Fruit fly (Drosophila melanogaster): ENCODE results near the gene CG10588.

CG10588 gene

DNA sequence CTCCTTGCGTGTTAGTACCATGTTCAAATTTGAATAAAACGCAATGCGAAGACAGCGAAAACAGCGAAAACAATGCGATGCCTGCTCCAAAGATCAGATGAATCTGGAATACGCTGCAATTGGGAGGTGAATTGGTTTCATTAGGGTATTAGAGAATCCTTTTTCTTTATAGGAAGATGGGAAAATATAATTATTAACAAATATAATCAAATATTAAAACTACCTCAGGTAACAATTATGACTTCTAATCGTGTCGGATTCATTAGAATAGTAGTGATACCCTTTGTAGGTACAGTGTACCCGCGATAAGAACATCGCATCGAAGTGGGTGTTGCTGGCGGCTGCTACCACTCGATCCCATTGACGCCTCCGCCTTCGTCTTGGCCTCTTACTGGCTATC is 31.2 kb downstream of the CG10588 start:
- TF ChIP-seq CG14655 (GFP tag; optimal IDR thresholded peaks at IDR 0.05) = peak; percentile 73
- peak; percentile 59 for TF ChIP-seq CG8159 (tag; optimal IDR thresholded peaks at IDR 0.05)
- TF ChIP-seq Snoo (tag; optimal IDR thresholded peaks at IDR 0.05) = no peak
- no peak for TF ChIP-seq gl (tag; optimal IDR thresholded peaks at IDR 0.05)
- peak; percentile 47 for TF ChIP-seq CG34367 (tag; optimal IDR thresholded peaks at IDR 0.05)
- no peak for TF ChIP-seq rn (GFP tag; IDR thresholded peaks at IDR 0.05)
- peak; percentile 60 for TF ChIP-seq CG9948 (tag; optimal IDR thresholded peaks at IDR 0.05)
- TF ChIP-seq CG17806 (tag; optimal IDR thresholded peaks at IDR 0.05) = peak; percentile 58
- TF ChIP-seq CG12605 (GFP tag; IDR thresholded peaks at IDR 0.05) = no peak
- TF ChIP-seq Pif1B (GFP tag; optimal IDR thresholded peaks at IDR 0.05) = no peak
- no peak for TF ChIP-seq EcR (GFP tag; optimal IDR thresholded peaks at IDR 0.05)
- TF ChIP-seq CG15710 (tag; optimal IDR thresholded peaks at IDR 0.05) = peak; percentile 53
- TF ChIP-seq Ets98B (GFP tag; IDR thresholded peaks at IDR 0.05) = no peak
- peak; percentile 45 for TF ChIP-seq CG8301 (tag; optimal IDR thresholded peaks at IDR 0.05)
- TF ChIP-seq D1 (tag; optimal IDR thresholded peaks at IDR 0.05) = no peak
- no peak for TF ChIP-seq CG13204 (GFP tag; optimal IDR thresholded peaks at IDR 0.05)
- TF ChIP-seq Pif1A (GFP tag; optimal IDR thresholded peaks at IDR 0.05) = no peak

DNA sequence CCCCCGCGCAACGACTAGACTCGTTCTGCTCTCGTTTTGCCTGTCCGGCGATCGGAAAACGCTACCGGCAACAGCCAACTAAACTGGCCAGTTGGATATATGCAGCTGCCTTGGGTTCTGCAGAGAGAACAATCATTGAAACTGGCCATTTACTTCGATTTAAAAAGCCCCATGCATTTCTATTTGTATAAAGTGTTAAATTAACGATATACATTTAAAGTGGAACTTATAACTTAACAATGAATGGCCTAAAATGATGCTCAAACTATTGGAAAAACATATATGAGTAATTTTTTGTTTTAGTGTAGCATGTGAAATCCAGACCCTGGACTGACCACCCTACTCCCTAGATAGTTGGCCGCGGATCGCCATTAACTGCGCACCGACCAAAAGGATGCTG is 32.1 kb downstream of the CG10588 start:
- TF ChIP-seq Pif1B (GFP tag; optimal IDR thresholded peaks at IDR 0.05) = peak; percentile 63
- TF ChIP-seq CG10348 (GFP tag; IDR thresholded peaks at IDR 0.05) = no peak
- no peak for TF ChIP-seq CG32121 (GFP tag; IDR thresholded peaks at IDR 0.05)
- peak; percentile 55 for TF ChIP-seq CG13204 (GFP tag; optimal IDR thresholded peaks at IDR 0.05)
- peak; percentile 81 for TF ChIP-seq CG34367 (tag; optimal IDR thresholded peaks at IDR 0.05)
- TF ChIP-seq D1 (tag; optimal IDR thresholded peaks at IDR 0.05) = peak; percentile 60
- TF ChIP-seq CG14655 (GFP tag; optimal IDR thresholded peaks at IDR 0.05) = peak; percentile 87
- TF ChIP-seq gl (tag; optimal IDR thresholded peaks at IDR 0.05) = peak; percentile 71
- no peak for TF ChIP-seq Snoo (tag; optimal IDR thresholded peaks at IDR 0.05)
- peak; percentile 56 for TF ChIP-seq Ets98B (GFP tag; IDR thresholded peaks at IDR 0.05)
- TF ChIP-seq EcR (GFP tag; optimal IDR thresholded peaks at IDR 0.05) = no peak
- peak; percentile 74 for TF ChIP-seq Pif1A (GFP tag; optimal IDR thresholded peaks at IDR 0.05)
- TF ChIP-seq CG8159 (tag; optimal IDR thresholded peaks at IDR 0.05) = peak; percentile 83
- TF ChIP-seq CG9948 (tag; optimal IDR thresholded peaks at IDR 0.05) = peak; percentile 87
- TF ChIP-seq CG4496 (GFP tag; IDR thresholded peaks at IDR 0.05) = peak; percentile 73; the same call in 2 of the 3 replicates
- TF ChIP-seq CG17806 (tag; optimal IDR thresholded peaks at IDR 0.05) = peak; percentile 91
- TF ChIP-seq CG12605 (GFP tag; IDR thresholded peaks at IDR 0.05) = peak; percentile 39; the same call in 1 of the 2 replicates
- TF ChIP-seq fd96Ca (GFP tag; IDR thresholded peaks at IDR 0.05) = 0 out of 3 replicates have a peak, but pooled peaks have one; percentile 45
- TF ChIP-seq rn (GFP tag; IDR thresholded peaks at IDR 0.05) = no peak; the same call in 1 of the 2 replicates
- peak; percentile 81 for TF ChIP-seq CG8301 (tag; optimal IDR thresholded peaks at IDR 0.05)
- peak; percentile 72 for TF ChIP-seq CG15710 (tag; optimal IDR thresholded peaks at IDR 0.05)

DNA sequence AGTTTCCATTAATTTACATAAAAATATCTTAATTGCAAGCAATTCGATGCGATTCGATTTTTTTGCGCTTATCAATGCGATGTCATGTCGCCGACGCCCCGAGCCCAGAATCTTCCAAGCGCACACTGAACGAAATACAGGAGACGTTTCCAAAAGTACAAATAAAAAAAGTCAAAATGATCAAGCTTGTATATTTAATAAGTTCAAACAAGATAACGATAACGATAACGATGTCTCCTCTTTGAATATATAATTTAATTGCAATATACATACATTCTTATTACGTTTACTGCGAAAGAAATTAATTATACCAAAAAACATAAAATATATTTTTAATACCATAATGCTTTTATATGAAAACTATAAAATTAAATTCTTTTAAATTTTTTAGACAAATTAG is 33.5 kb downstream of the CG10588 start:
- TF ChIP-seq D1 (tag; optimal IDR thresholded peaks at IDR 0.05) (peak; percentile 65), Pif1A (GFP tag; optimal IDR thresholded peaks at IDR 0.05) (no peak), CG14655 (GFP tag; optimal IDR thresholded peaks at IDR 0.05) (no peak), CG17806 (tag; optimal IDR thresholded peaks at IDR 0.05) (peak; percentile 69), CG8301 (tag; optimal IDR thresholded peaks at IDR 0.05) (no peak), CG8159 (tag; optimal IDR thresholded peaks at IDR 0.05) (peak; percentile 83), CG10348 (GFP tag; IDR thresholded peaks at IDR 0.05) (no peak), Snoo (tag; optimal IDR thresholded peaks at IDR 0.05) (peak; percentile 38), CG15710 (tag; optimal IDR thresholded peaks at IDR 0.05) (peak; percentile 71), Pif1B (GFP tag; optimal IDR thresholded peaks at IDR 0.05) (peak; percentile 48), EcR (GFP tag; optimal IDR thresholded peaks at IDR 0.05) (no peak), CG13204 (GFP tag; optimal IDR thresholded peaks at IDR 0.05) (no peak), Ets98B (GFP tag; IDR thresholded peaks at IDR 0.05) (no peak), CG9948 (tag; optimal IDR thresholded peaks at IDR 0.05) (peak; percentile 70), fd96Ca (GFP tag; IDR thresholded peaks at IDR 0.05) (no peak), CG34367 (tag; optimal IDR thresholded peaks at IDR 0.05) (peak; percentile 67), CG4496 (GFP tag; IDR thresholded peaks at IDR 0.05) (no peak)

DNA sequence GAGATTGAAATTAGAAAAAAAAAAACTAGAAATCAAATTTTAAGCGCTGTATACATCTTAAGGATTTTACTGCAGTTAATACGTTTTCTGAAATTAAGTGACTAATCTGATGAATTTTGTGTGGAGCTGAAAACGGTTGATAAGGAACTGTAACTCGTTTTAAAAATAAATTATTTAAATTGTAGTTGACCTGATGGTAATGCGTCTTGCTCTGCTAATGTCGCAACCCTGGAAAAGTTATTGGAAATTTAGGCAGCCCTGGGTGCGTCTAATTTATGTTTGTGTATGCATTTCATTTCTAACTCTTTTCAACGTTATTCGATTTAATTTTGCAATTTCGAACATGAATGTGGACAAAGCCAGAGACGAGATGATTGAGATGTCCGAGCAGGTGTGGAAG is 34.6 kb downstream of the CG10588 start, which contains the start of gene CG12984:
CG12984 (plus strand) TSS at position 301 of the 400 bp plus-strand sequence.
- TF ChIP-seq CG8159 (tag; optimal IDR thresholded peaks at IDR 0.05) (no peak), CG4496 (GFP tag; IDR thresholded peaks at IDR 0.05) (no peak), CG9948 (tag; optimal IDR thresholded peaks at IDR 0.05) (no peak), fd96Ca (GFP tag; IDR thresholded peaks at IDR 0.05) (no peak), CG8301 (tag; optimal IDR thresholded peaks at IDR 0.05) (no peak), CG32121 (GFP tag; IDR thresholded peaks at IDR 0.05) (no peak), CG10348 (GFP tag; IDR thresholded peaks at IDR 0.05) (no peak), CG17806 (tag; optimal IDR thresholded peaks at IDR 0.05) (no peak)

DNA sequence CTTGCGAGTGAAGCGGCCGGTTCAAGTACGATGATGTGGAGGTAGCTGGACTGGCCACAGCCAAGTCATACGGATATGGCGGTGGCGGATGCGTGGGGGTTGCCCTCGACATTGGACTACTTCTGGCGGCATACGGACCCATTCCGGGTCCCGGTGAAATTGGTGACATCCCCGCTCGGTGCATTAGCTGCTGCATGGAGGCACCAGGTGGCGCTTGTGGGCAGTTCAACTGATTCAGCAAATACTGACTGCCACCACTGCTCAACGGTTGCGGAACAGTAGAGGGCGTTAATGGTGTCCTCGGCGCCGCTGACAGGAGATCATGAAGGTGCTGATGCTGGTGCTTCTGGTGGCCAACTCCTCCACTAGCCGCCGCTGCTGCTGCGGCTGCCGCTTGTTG is 42.9 kb downstream of the CG10588 start:
- TF ChIP-seq CG8159 (tag; optimal IDR thresholded peaks at IDR 0.05) (no peak), D1 (tag; optimal IDR thresholded peaks at IDR 0.05) (no peak), Pif1A (GFP tag; optimal IDR thresholded peaks at IDR 0.05) (no peak), CG34367 (tag; optimal IDR thresholded peaks at IDR 0.05) (no peak), rn (GFP tag; IDR thresholded peaks at IDR 0.05) (no peak), CG8301 (tag; optimal IDR thresholded peaks at IDR 0.05) (no peak), CG10348 (GFP tag; IDR thresholded peaks at IDR 0.05) (no peak), EcR (GFP tag; optimal IDR thresholded peaks at IDR 0.05) (no peak), CG9948 (tag; optimal IDR thresholded peaks at IDR 0.05) (no peak), fd96Ca (GFP tag; IDR thresholded peaks at IDR 0.05) (no peak), CG32121 (GFP tag; IDR thresholded peaks at IDR 0.05) (no peak), CG13204 (GFP tag; optimal IDR thresholded peaks at IDR 0.05) (no peak), CG15710 (tag; optimal IDR thresholded peaks at IDR 0.05) (no peak), gl (tag; optimal IDR thresholded peaks at IDR 0.05) (no peak), Pif1B (GFP tag; optimal IDR thresholded peaks at IDR 0.05) (no peak), CG4496 (GFP tag; IDR thresholded peaks at IDR 0.05) (no peak), Ets98B (GFP tag; IDR thresholded peaks at IDR 0.05) (no peak), Snoo (tag; optimal IDR thresholded peaks at IDR 0.05) (no peak), CG14655 (GFP tag; optimal IDR thresholded peaks at IDR 0.05) (no peak)

All from whole organism, pupa.